Fruit fly (Drosophila melanogaster): ENCODE results near the gene CG12375.

Gene CG12375

dm6 chr2L:8100489-8101352 is 26.0 kb downstream of the CG12375 start (continued):
- TF ChIP-seq CG11504 (tag; optimal IDR thresholded peaks at IDR 0.05) (no peak), CG31388 (GFP tag; optimal IDR thresholded peaks at IDR 0.05) (no peak), CG9817 (tag; optimal IDR thresholded peaks at IDR 0.05) (no peak), kni (GFP tag; optimal IDR thresholded peaks at IDR 0.05) (peak; percentile 4), CG1647 (GFP tag; optimal IDR thresholded peaks at IDR 0.05) (no peak), CG3726 (GFP tag; IDR thresholded peaks at IDR 0.05) (no peak), gce (GFP tag; IDR thresholded peaks at IDR 0.05) (no peak), CG2875 (GFP tag; optimal IDR thresholded peaks at IDR 0.05) (no peak), CkIIα-i1 (GFP tag; IDR thresholded peaks at IDR 0.05) (no peak), CG11398 (GFP tag; optimal IDR thresholded peaks at IDR 0.05) (no peak), run (tag; optimal IDR thresholded peaks at IDR 0.05) (no peak), CG1602 (GFP tag; optimal IDR thresholded peaks at IDR 0.05) (no peak), lilli (GFP tag; optimal IDR thresholded peaks at IDR 0.05) (no peak), nom (GFP tag; optimal IDR thresholded peaks at IDR 0.05) (no peak), CG15011 (GFP tag; optimal IDR thresholded peaks at IDR 0.05) (no peak), BEAF-32 (GFP tag; optimal IDR thresholded peaks at IDR 0.05) (no peak), BtbVII (GFP tag; optimal IDR thresholded peaks at IDR 0.05) (peak; percentile 65), prd (optimal IDR thresholded peaks at IDR 0.05) (peak; percentile 10 to 71), prd (GFP tag; IDR thresholded peaks at IDR 0.05) (peak; percentile 12; the same call in 1 of the 3 replicates), kah (GFP tag; optimal IDR thresholded peaks at IDR 0.05) (no peak), HLH3B (GFP tag; IDR thresholded peaks at IDR 0.05) (no peak), wek (GFP tag; optimal IDR thresholded peaks at IDR 0.05) (peak; percentile 25), CG10274 (GFP tag; optimal IDR thresholded peaks at IDR 0.05) (no peak), her (GFP tag; optimal IDR thresholded peaks at IDR 0.05) (no peak), Six4 (GFP tag; optimal IDR thresholded peaks at IDR 0.05) (no peak), CG10654 (GFP tag; optimal IDR thresholded peaks at IDR 0.05) (no peak), grn (GFP tag; optimal IDR thresholded peaks at IDR 0.05) (peak; percentile 81), cas (GFP tag; IDR thresholded peaks at IDR 0.05) (no peak), CG10565 (GFP tag; optimal IDR thresholded peaks at IDR 0.05) (no peak), Fer3 (tag; optimal IDR thresholded peaks at IDR 0.05) (peak; percentile 2), Nf-YB (GFP tag; optimal IDR thresholded peaks at IDR 0.05) (no peak), tap (tag; optimal IDR thresholded peaks at IDR 0.05) (peak; percentile 19), sob (GFP tag; IDR thresholded peaks at IDR 0.05) (no peak), CG14050 (GFP tag; IDR thresholded peaks at IDR 0.05) (no peak), corto (GFP tag; optimal IDR thresholded peaks at IDR 0.05) (no peak), phol (tag; optimal IDR thresholded peaks at IDR 0.05) (peak; percentile 23), CG30403 (GFP tag; optimal IDR thresholded peaks at IDR 0.05) (no peak), CG9932 (GFP tag; IDR thresholded peaks at IDR 0.05) (no peak), CG17829 (tag; optimal IDR thresholded peaks at IDR 0.05) (no peak), Ets97D (GFP tag; optimal IDR thresholded peaks at IDR 0.05) (no peak), Stat92E (GFP tag; optimal IDR thresholded peaks at IDR 0.05) (peak in 1 of 3 experiments; percentile 62), CG11695 (GFP tag; IDR thresholded peaks at IDR 0.05) (no peak), CG7372 (GFP tag; IDR thresholded peaks at IDR 0.05) (no peak), zfh1 (GFP tag; IDR thresholded peaks at IDR 0.05) (no peak), CG7928 (GFP tag; optimal IDR thresholded peaks at IDR 0.05) (no peak), toy (GFP tag; IDR thresholded peaks at IDR 0.05) (no peak), seq (GFP tag; IDR thresholded peaks at IDR 0.05) (no peak), CG12071 (GFP tag; optimal IDR thresholded peaks at IDR 0.05) (peak; percentile 20), CG10543 (GFP tag; optimal IDR thresholded peaks at IDR 0.05) (peak; percentile 88), CG5245 (GFP tag; optimal IDR thresholded peaks at IDR 0.05) (no peak)
